Worm (Caenorhabditis elegans) whole organism, early embryonic: Measurements from ENCODE around the gene cyp-33C12.

Experiments used
- F13C5.2 ChIP-seq: sonication (generic microtip); optimal IDR thresholded peaks from 2 replicates; lab custom pipeline; 2017; ENCODE audit warnings: mild to moderate bottlenecking, missing genetic modification characterization, inconsistent platforms, missing compliant biosample characterization
- ama-1 ChIP-seq: fragments of 150-350 bp; optimal IDR thresholded peaks from 2 replicates; lab custom pipeline; 2014
- ceh-13 ChIP-seq: fragments of 200-800 bp; sonication (Bioruptor generic); optimal IDR thresholded peaks from 2 replicates; lab custom pipeline; 2018; ENCODE audit warnings: mild to moderate bottlenecking, missing genetic modification characterization, missing compliant biosample characterization
- ets-7 ChIP-seq: sonication (generic microtip); optimal IDR thresholded peaks from 2 replicates; lab custom pipeline; 2016; ENCODE audit warnings: missing genotype, missing genetic modification characterization, missing compliant biosample characterization
- flt-1 ChIP-seq: fragments of 200-800 bp; sonication (Bioruptor generic); IDR thresholded peaks from 2 replicates; pipeline ENCODE4 v1.3.6; 2022; ENCODE audit warnings: missing genetic modification characterization, missing compliant biosample characterization
- hnd-1 ChIP-seq: sonication (generic microtip); optimal IDR thresholded peaks from 2 replicates; lab custom pipeline; 2016; ENCODE audit warnings: missing genetic modification characterization, missing compliant biosample characterization
- pes-1 ChIP-seq: fragments of 200-800 bp; sonication (Bioruptor generic); IDR thresholded peaks from 2 replicates; pipeline ENCODE4 v1.3.6; 2022; ENCODE audit warnings: missing genetic modification reagents, missing genetic modification characterization, missing compliant biosample characterization
- scrt-1 ChIP-seq: fragments of 200-800 bp; sonication (Bioruptor generic); IDR thresholded peaks from 2 replicates; pipeline ENCODE4 v1.3.6; 2022; ENCODE audit warnings: missing genetic modification characterization, missing compliant biosample characterization
- sea-1 ChIP-seq: fragments of 200-800 bp; sonication (Bioruptor generic); conservative IDR thresholded peaks from 2 replicates; pipeline ENCODE4 v1.3.6; 2022; ENCODE audit warnings: missing genetic modification characterization, missing compliant biosample characterization

ce11 chrV:2185486-2185885 is 18.7 kb downstream of the cyp-33C12 start:
- TF ChIP-seq flt-1 (GFP tag; lab: Robert Waterston, UW) (no peak), pes-1 (GFP tag; lab: Robert Waterston, UW) (no peak), ama-1 (lab: Kevin White, UChicago) (no peak), F13C5.2 (tag; lab: Kevin White, UChicago) (no peak), ceh-13 (GFP tag; lab: Kevin White, UChicago) (no peak), ets-7 (tag; lab: Kevin White, UChicago) (no peak), scrt-1 (GFP tag; lab: Robert Waterston, UW) (no peak), hnd-1 (no peak), sea-1 (GFP tag; lab: Robert Waterston, UW) (no peak)
